Worm (Caenorhabditis elegans) whole organism, late embryonic: ENCODE results near the gene nxf-2.

Experiments
- dve-1 ChIP-seq: sonication (generic microtip); optimal IDR thresholded peaks from 2 replicates; lab custom pipeline; 2017; ENCODE audit warnings: antibody characterized with exemption, mild to moderate bottlenecking, missing genetic modification characterization, missing compliant biosample characterization
- fkh-10 ChIP-seq: fragments of 150-350 bp; optimal IDR thresholded peaks from 2 replicates; lab custom pipeline; 2014; ENCODE audit warnings: missing biosample characterization, missing genetic modification reagents, missing genetic modification characterization
- pqm-1 ChIP-seq: sonication (generic microtip); optimal IDR thresholded peaks from 2 replicates; lab custom pipeline; 2016; ENCODE audit warnings: missing genetic modification characterization, missing compliant biosample characterization
- tbx-2 ChIP-seq: sonication (generic microtip); optimal IDR thresholded peaks from 2 replicates; lab custom pipeline; 2016; ENCODE audit warnings: missing genetic modification characterization, missing compliant biosample characterization

ce11 chrV:14422317-14422716 lies 4.7 kb upstream of the nxf-2 start, which contains the start of gene pas-1:
- no peak for TF ChIP-seq dve-1 (tag; lab: Kevin White, UChicago)
- TF ChIP-seq tbx-2 (tag; lab: Kevin White, UChicago), result no peak
- no peak for TF ChIP-seq fkh-10 (GFP tag; lab: Kevin White, UChicago)
- no peak for TF ChIP-seq pqm-1 (tag; lab: Kevin White, UChicago)
